Worm (Caenorhabditis elegans) whole organism, young adult: Measurements from ENCODE around the gene bud-31.
"Not testable (repeated sequence)": the region's sequence is repeated elsewhere in the genome, so short reads cannot be mapped to it uniquely, and the experiment has no call there.

Source experiments
- F22D6.2 ChIP-seq: sonication (generic microtip); optimal IDR thresholded peaks from 2 replicates; lab custom pipeline; 2016; ENCODE audit warnings: mild to moderate bottlenecking, missing genetic modification characterization, missing compliant biosample characterization
- ama-1 ChIP-seq, 3 experiments: fragments of 150-350 bp in 1 of 3; sonication (generic microtip) in 2 of 3; optimal IDR thresholded peaks; 2 replicates each; lab custom pipeline; 2014 to 2018; ENCODE audit warnings: missing biosample characterization in 2 of 3, missing genetic modification characterization in 2 of 3, missing genetic modification reagents in 2 of 3
- efl-1 ChIP-seq: fragments of 150-350 bp; optimal IDR thresholded peaks from 2 replicates; lab custom pipeline; 2014; ENCODE audit warnings: missing biosample characterization, missing genetic modification reagents, missing genetic modification characterization
- fkh-3 ChIP-seq: sonication (generic microtip); optimal IDR thresholded peaks from 2 replicates; lab custom pipeline; 2016; ENCODE audit warnings: mild to moderate bottlenecking, missing genetic modification characterization, missing compliant biosample characterization
- him-1 ChIP-seq: sonication (generic microtip); optimal IDR thresholded peaks from 2 replicates; lab custom pipeline; 2016; ENCODE audit warnings: missing genotype, missing genetic modification reagents, missing genetic modification characterization, missing compliant biosample characterization
- lin-26 ChIP-seq: fragments of 200-800 bp; sonication (Bioruptor generic); IDR thresholded peaks from 2 replicates; pipeline ENCODE4 v1.3.6; 2022; ENCODE audit warnings: missing genetic modification reagents, missing genetic modification characterization, missing compliant biosample characterization
- nhr-179 ChIP-seq: sonication (generic microtip); optimal IDR thresholded peaks from 2 replicates; lab custom pipeline; 2016; ENCODE audit warnings: mild to moderate bottlenecking, missing genetic modification characterization, missing compliant biosample characterization
- pbrm-1 ChIP-seq: fragments of 200-800 bp; sonication (Bioruptor generic); IDR thresholded peaks from 2 replicates; pipeline ENCODE4 v1.3.6; 2022; ENCODE audit warnings: missing genetic modification reagents, missing genetic modification characterization, missing compliant biosample characterization
- snpc-4 ChIP-seq, 5 experiments: fragments of 150-350 bp in 1 of 5; sonication (generic microtip) in 4 of 5; optimal IDR thresholded peaks; 2 replicates each; lab custom pipeline; 2014 to 2018; ENCODE audit warnings: missing genetic modification characterization in 5 of 5, missing biosample characterization in 3 of 5, antibody characterized with exemption in 2 of 5, mild to moderate bottlenecking in 2 of 5, missing compliant biosample characterization in 2 of 5, missing genotype in 2 of 5, moderate library complexity in 2 of 5, missing genetic modification reagents in 1 of 5
- zim-3 ChIP-seq: sonication (generic microtip); optimal IDR thresholded peaks from 2 replicates; lab custom pipeline; 2017; ENCODE audit warnings: mild to moderate bottlenecking, missing genetic modification characterization, moderate library complexity, missing compliant biosample characterization

- not testable (repeated sequence) for TF ChIP-seq lin-26 (GFP tag; lab: Robert Waterston, UW); zim-3; efl-1 (GFP tag; lab: Kevin White, UChicago); snpc-4 (GFP tag; optimal IDR thresholded peaks at IDR 0.05; lab: Kevin White, UChicago); snpc-4 (tag; optimal IDR thresholded peaks at IDR 0.05; lab: Kevin White, UChicago); ama-1 (optimal IDR thresholded peaks at IDR 0.05; lab: Kevin White, UChicago); ama-1 (GFP tag; optimal IDR thresholded peaks at IDR 0.05; lab: Kevin White, UChicago); fkh-3 (tag; lab: Kevin White, UChicago); nhr-179 (tag; lab: Kevin White, UChicago); him-1 (tag; lab: Kevin White, UChicago); F22D6.2 (tag; lab: Kevin White, UChicago); pbrm-1 (GFP tag; lab: Robert Waterston, UW)
Measured at ce11 chrIII:9682729-9683128, 13.6 kb downstream of the bud-31 start, which contains the start of gene C07A9.5.
